Worm (Caenorhabditis elegans) whole organism, early embryonic: ENCODE results near the gene fbxa-196.

Experiments
- B0310.2 ChIP-seq: sonication (generic microtip); optimal IDR thresholded peaks from 2 replicates; lab custom pipeline; 2016; ENCODE audit warnings: mild to moderate bottlenecking, missing genetic modification characterization, missing compliant biosample characterization
- F13C5.2 ChIP-seq: sonication (generic microtip); optimal IDR thresholded peaks from 2 replicates; lab custom pipeline; 2017; ENCODE audit warnings: mild to moderate bottlenecking, missing genetic modification characterization, inconsistent platforms, missing compliant biosample characterization
- aly-1 ChIP-seq: sonication (generic microtip); optimal IDR thresholded peaks from 2 replicates; lab custom pipeline; 2016; ENCODE audit warnings: missing genetic modification characterization, missing compliant biosample characterization
- ama-1 ChIP-seq: fragments of 150-350 bp; optimal IDR thresholded peaks from 2 replicates; lab custom pipeline; 2014
- ceh-13 ChIP-seq: fragments of 200-800 bp; sonication (Bioruptor generic); optimal IDR thresholded peaks from 2 replicates; lab custom pipeline; 2018; ENCODE audit warnings: mild to moderate bottlenecking, missing genetic modification characterization, missing compliant biosample characterization
- ceh-36 ChIP-seq: sonication (generic microtip); optimal IDR thresholded peaks from 2 replicates; lab custom pipeline; 2016; ENCODE audit warnings: missing genetic modification characterization, inconsistent platforms, missing compliant biosample characterization
- ets-7 ChIP-seq: sonication (generic microtip); optimal IDR thresholded peaks from 2 replicates; lab custom pipeline; 2016; ENCODE audit warnings: missing genotype, missing genetic modification characterization, missing compliant biosample characterization
- flt-1 ChIP-seq: fragments of 200-800 bp; sonication (Bioruptor generic); IDR thresholded peaks from 2 replicates; pipeline ENCODE4 v1.3.6; 2022; ENCODE audit warnings: missing genetic modification characterization, missing compliant biosample characterization
- hmbx-1 ChIP-seq: sonication (generic microtip); optimal IDR thresholded peaks from 2 replicates; lab custom pipeline; 2016; ENCODE audit warnings: mild to moderate bottlenecking, missing genetic modification characterization, missing compliant biosample characterization
- hmg-4 ChIP-seq: fragments of 200-800 bp; sonication (Bioruptor generic); optimal IDR thresholded peaks from 2 replicates; lab custom pipeline; 2018; ENCODE audit warnings: mild to moderate bottlenecking, missing genetic modification characterization, missing compliant biosample characterization
- hnd-1 ChIP-seq: sonication (generic microtip); optimal IDR thresholded peaks from 2 replicates; lab custom pipeline; 2016; ENCODE audit warnings: missing genetic modification characterization, missing compliant biosample characterization
- pes-1 ChIP-seq: fragments of 200-800 bp; sonication (Bioruptor generic); IDR thresholded peaks from 2 replicates; pipeline ENCODE4 v1.3.6; 2022; ENCODE audit warnings: missing genetic modification reagents, missing genetic modification characterization, missing compliant biosample characterization
- scrt-1 ChIP-seq: fragments of 200-800 bp; sonication (Bioruptor generic); IDR thresholded peaks from 2 replicates; pipeline ENCODE4 v1.3.6; 2022; ENCODE audit warnings: missing genetic modification characterization, missing compliant biosample characterization
- sea-1 ChIP-seq: fragments of 200-800 bp; sonication (Bioruptor generic); conservative IDR thresholded peaks from 2 replicates; pipeline ENCODE4 v1.3.6; 2022; ENCODE audit warnings: missing genetic modification characterization, missing compliant biosample characterization
- tbx-11 ChIP-seq: fragments of 200-800 bp; sonication (Bioruptor generic); IDR thresholded peaks from 2 replicates; pipeline ENCODE4 v1.3.6; 2022; ENCODE audit warnings: missing genetic modification characterization, missing compliant biosample characterization
- tbx-37 ChIP-seq: fragments of 200-800 bp; sonication (Bioruptor generic); conservative IDR thresholded peaks from 2 replicates; pipeline ENCODE4 v1.3.6; 2022; ENCODE audit warnings: missing genetic modification reagents, missing genetic modification characterization, missing compliant biosample characterization
- tra-4 ChIP-seq: sonication (generic microtip); optimal IDR thresholded peaks from 2 replicates; lab custom pipeline; 2017; ENCODE audit warnings: missing genetic modification characterization, missing compliant biosample characterization

The fbxa-196 gene

ce11 chrV:6498441-6498840 lies 50.0 kb downstream of the fbxa-196 start:
- TF ChIP-seq ama-1 (lab: Kevin White, UChicago) (no peak), sea-1 (GFP tag; lab: Robert Waterston, UW) (no peak), ceh-13 (GFP tag; lab: Kevin White, UChicago) (no peak), tbx-11 (GFP tag; lab: Robert Waterston, UW) (no peak), scrt-1 (no peak), ceh-36 (no peak), F13C5.2 (tag; lab: Kevin White, UChicago) (no peak), hnd-1 (tag; lab: Kevin White, UChicago) (no peak), aly-1 (tag; lab: Kevin White, UChicago) (no peak), tra-4 (no peak), hmg-4 (no peak), hmbx-1 (tag; lab: Kevin White, UChicago) (no peak), flt-1 (no peak), B0310.2 (tag; lab: Kevin White, UChicago) (no peak), ets-7 (tag; lab: Kevin White, UChicago) (no peak)

- no peak for TF ChIP-seq ets-7 (tag; lab: Kevin White, UChicago)
- TF ChIP-seq ceh-36, result no peak
- no peak for TF ChIP-seq F13C5.2 (tag; lab: Kevin White, UChicago)
- no peak for TF ChIP-seq pes-1 (GFP tag; lab: Robert Waterston, UW)
- no peak for TF ChIP-seq sea-1 (GFP tag; lab: Robert Waterston, UW)
- TF ChIP-seq tra-4, result no peak
- TF ChIP-seq ama-1 (lab: Kevin White, UChicago), result no peak
- no peak for TF ChIP-seq hmg-4
- TF ChIP-seq tbx-11 (GFP tag; lab: Robert Waterston, UW), result no peak
- no peak for TF ChIP-seq flt-1
- TF ChIP-seq scrt-1, result no peak
- no peak for TF ChIP-seq hmbx-1 (tag; lab: Kevin White, UChicago)
- no peak for TF ChIP-seq ceh-13 (GFP tag; lab: Kevin White, UChicago)
- no peak for TF ChIP-seq tbx-37 (GFP tag; lab: Robert Waterston, UW)
Observed at ce11 chrV:6498903-6499302, 50.4 kb downstream of the fbxa-196 start, which contains the start of gene W01A11.1. W01A11.1 (plus strand) TSS chrV:6499224.
